Worm (Caenorhabditis elegans) whole organism, L3 larva: ENCODE results near the gene fbxc-49.

ENCODE experiments used
- fos-1 ChIP-seq: fragments of 150-350 bp; optimal IDR thresholded peaks from 2 replicates; lab custom pipeline; 2014; ENCODE audit warnings: missing biosample characterization, missing genetic modification characterization
- nhr-25 ChIP-seq: sonication (generic microtip); optimal IDR thresholded peaks from 2 replicates; lab custom pipeline; 2017; ENCODE audit warnings: missing biosample characterization, missing genetic modification characterization
- nhr-28 ChIP-seq: fragments of 150-350 bp; optimal IDR thresholded peaks from 2 replicates; lab custom pipeline; 2014; ENCODE audit warnings: missing biosample characterization, missing genetic modification characterization
- pqm-1 ChIP-seq: fragments of 150-350 bp; optimal IDR thresholded peaks from 2 replicates; lab custom pipeline; 2017; ENCODE audit warnings: missing biosample characterization, missing genetic modification characterization, inconsistent platforms
- unc-62 ChIP-seq: fragments of 150-350 bp; sonication (generic microtip); optimal IDR thresholded peaks from 4 replicates; lab custom pipeline; 2014; ENCODE audit warnings: missing biosample characterization, missing genetic modification reagents, missing genetic modification characterization
- ztf-4 ChIP-seq: fragments of 150-350 bp; optimal IDR thresholded peaks from 2 replicates; lab custom pipeline; 2014; ENCODE audit warnings: missing biosample characterization, missing genetic modification characterization

DNA sequence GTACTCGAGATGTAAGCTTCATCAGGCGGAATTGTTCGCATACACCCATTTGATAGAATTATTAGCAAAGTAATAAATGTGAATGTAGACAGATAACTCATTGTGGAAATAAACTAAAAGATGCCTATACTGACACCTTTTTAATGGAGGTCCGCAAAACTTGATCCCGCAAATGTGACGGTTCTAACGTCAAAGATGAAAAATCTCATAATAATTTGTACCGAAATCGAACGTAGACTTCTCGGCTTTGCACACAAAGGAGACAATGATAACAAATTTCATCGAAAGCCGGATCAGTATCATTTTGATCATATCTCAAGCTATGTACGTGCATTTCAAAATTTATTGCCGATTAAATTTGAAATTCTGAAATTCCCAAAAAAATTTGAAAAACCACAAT is 24.4 kb downstream of the fbxc-49 start, which contains the start of gene R52.4:
- TF ChIP-seq nhr-28 (tag; lab: Kevin White, UChicago) (no peak), pqm-1 (tag; lab: Kevin White, UChicago) (no peak), ztf-4 (tag; lab: Kevin White, UChicago) (no peak), unc-62 (no peak), nhr-25 (tag; lab: Kevin White, UChicago) (no peak), fos-1 (tag; lab: Kevin White, UChicago) (no peak)
